Worm (Caenorhabditis elegans) whole organism, L1 larva: ENCODE measurements around the gene str-123.

Experiments
- F16B12.6 ChIP-seq: fragments of 150-350 bp; optimal IDR thresholded peaks from 2 replicates; lab custom pipeline; 2014; ENCODE audit warnings: missing biosample characterization, missing genetic modification characterization
- aly-2 ChIP-seq: fragments of 150-350 bp; optimal IDR thresholded peaks from 2 replicates; lab custom pipeline; 2014; ENCODE audit warnings: missing biosample characterization, missing genetic modification characterization
- blmp-1 ChIP-seq: fragments of 150-350 bp; optimal IDR thresholded peaks from 2 replicates; lab custom pipeline; 2014; ENCODE audit warnings: missing biosample characterization, missing genetic modification characterization
- ceh-63 ChIP-seq: fragments of 200-800 bp; sonication (Bioruptor generic); optimal IDR thresholded peaks from 2 replicates; lab custom pipeline; 2018; ENCODE audit warnings: mild to moderate bottlenecking, missing genetic modification characterization, missing compliant biosample characterization
- ceh-88 ChIP-seq: fragments of 200-800 bp; sonication (Bioruptor generic); IDR thresholded peaks from 2 replicates; pipeline ENCODE4 v1.3.6; 2022; ENCODE audit warnings: missing genetic modification characterization, missing compliant biosample characterization
- ces-1 ChIP-seq: fragments of 150-350 bp; optimal IDR thresholded peaks from 2 replicates; lab custom pipeline; 2014; ENCODE audit warnings: missing biosample characterization, missing genetic modification reagents, missing genetic modification characterization
- dsc-1 ChIP-seq: sonication (generic microtip); optimal IDR thresholded peaks from 2 replicates; lab custom pipeline; 2016; ENCODE audit warnings: mild to moderate bottlenecking, missing genetic modification characterization, missing compliant biosample characterization
- elt-2 ChIP-seq: sonication (generic microtip); optimal IDR thresholded peaks from 2 replicates; lab custom pipeline; 2016; ENCODE audit warnings: missing genetic modification characterization, mild to moderate bottlenecking, inconsistent platforms, missing compliant biosample characterization, missing genetic modification reagents
- elt-3 ChIP-seq, 6 experiments: fragments of 150-350 bp in 1 of 6; sonication (generic microtip); optimal IDR thresholded peaks; 2 replicates each; lab custom pipeline; 2017 to 2018; ENCODE audit warnings: missing biosample characterization in 6 of 6, missing genetic modification characterization in 6 of 6, inconsistent platforms in 1 of 6
- fkh-4 ChIP-seq: sonication (generic microtip); optimal IDR thresholded peaks from 2 replicates; lab custom pipeline; 2016; ENCODE audit warnings: missing compliant biosample characterization, missing genetic modification characterization, borderline replicate concordance
- hpl-2 ChIP-seq: fragments of 150-350 bp; optimal IDR thresholded peaks from 2 replicates; lab custom pipeline; 2014; ENCODE audit warnings: missing biosample characterization, missing genetic modification reagents, missing genetic modification characterization
- irx-1 ChIP-seq: sonication (generic microtip); optimal IDR thresholded peaks from 2 replicates; lab custom pipeline; 2016; ENCODE audit warnings: missing genetic modification characterization, missing compliant biosample characterization
- jun-1 ChIP-seq: fragments of 150-350 bp; optimal IDR thresholded peaks from 2 replicates; lab custom pipeline; 2014; ENCODE audit warnings: missing biosample characterization, missing genetic modification reagents, missing genetic modification characterization
- lin-14 ChIP-seq: fragments of 200-800 bp; sonication (Bioruptor generic); optimal IDR thresholded peaks from 2 replicates; lab custom pipeline; 2018; ENCODE audit warnings: mild to moderate bottlenecking, missing genetic modification characterization, moderate library complexity, missing compliant biosample characterization
- lin-35 ChIP-seq, 2 experiments: fragments of 150-350 bp; optimal IDR thresholded peaks; 2 replicates each; lab custom pipeline; 2014; ENCODE audit warnings: missing biosample characterization in 2 of 2, missing genetic modification characterization in 2 of 2, missing genetic modification reagents in 2 of 2
- mab-9 ChIP-seq: fragments of 200-800 bp; sonication (Bioruptor generic); IDR thresholded peaks from 2 replicates; pipeline ENCODE4 v1.3.6; 2022; ENCODE audit warnings: missing genetic modification reagents, missing genetic modification characterization, missing compliant biosample characterization
- mdl-1 ChIP-seq, 2 experiments: fragments of 150-350 bp; optimal IDR thresholded peaks; 2 replicates each; lab custom pipeline; 2014 to 2017; ENCODE audit warnings: missing biosample characterization in 2 of 2, missing genetic modification characterization in 2 of 2, inconsistent platforms in 1 of 2
- mef-2 ChIP-seq: fragments of 150-350 bp; optimal IDR thresholded peaks from 2 replicates; lab custom pipeline; 2014; ENCODE audit warnings: missing biosample characterization, missing genetic modification characterization
- mep-1 ChIP-seq: fragments of 150-350 bp; optimal IDR thresholded peaks from 2 replicates; lab custom pipeline; 2014; ENCODE audit warnings: missing biosample characterization, missing genetic modification characterization
- nhr-11 ChIP-seq: fragments of 150-350 bp; optimal IDR thresholded peaks from 2 replicates; lab custom pipeline; 2014; ENCODE audit warnings: missing biosample characterization, missing genetic modification characterization
- nhr-19 ChIP-seq: fragments of 200-800 bp; sonication (Bioruptor generic); conservative IDR thresholded peaks from 2 replicates; pipeline ENCODE4 v1.3.6; 2022; ENCODE audit warnings: missing genetic modification characterization, missing compliant biosample characterization
- nhr-20 ChIP-seq: sonication (generic microtip); optimal IDR thresholded peaks from 2 replicates; lab custom pipeline; 2016; ENCODE audit warnings: mild to moderate bottlenecking, missing genetic modification characterization, missing compliant biosample characterization
- nhr-237 ChIP-seq: fragments of 150-350 bp; optimal IDR thresholded peaks from 2 replicates; lab custom pipeline; 2014; ENCODE audit warnings: missing biosample characterization, missing genetic modification characterization
- nhr-28 ChIP-seq: fragments of 150-350 bp; optimal IDR thresholded peaks from 2 replicates; lab custom pipeline; 2014; ENCODE audit warnings: missing biosample characterization, missing genetic modification characterization
- nhr-47 ChIP-seq: sonication (generic microtip); optimal IDR thresholded peaks from 2 replicates; lab custom pipeline; 2016; ENCODE audit warnings: mild to moderate bottlenecking, missing genetic modification characterization, moderate library complexity, missing compliant biosample characterization
- nhr-84 ChIP-seq: sonication (generic microtip); optimal IDR thresholded peaks from 2 replicates; lab custom pipeline; 2017; ENCODE audit warnings: missing biosample characterization, missing genetic modification characterization
- nhr-85 ChIP-seq: sonication (generic microtip); peaks from one replicate; lab custom pipeline; 2016; ENCODE audit warnings: missing genetic modification characterization, inconsistent platforms, missing compliant biosample characterization
- nhr-90 ChIP-seq: sonication (generic microtip); optimal IDR thresholded peaks from 2 replicates; lab custom pipeline; 2016; ENCODE audit warnings: mild to moderate bottlenecking, missing genetic modification characterization, missing compliant biosample characterization; ENCODE audit not compliant: poor library complexity
- pag-3 ChIP-seq: sonication (generic microtip); optimal IDR thresholded peaks from 2 replicates; lab custom pipeline; 2017; ENCODE audit warnings: missing genetic modification characterization, mild to moderate bottlenecking, missing compliant biosample characterization, antibody characterized with exemption, borderline replicate concordance; ENCODE audit not compliant: insufficient read depth
- pax-3 ChIP-seq: fragments of 200-800 bp; sonication (Bioruptor generic); optimal IDR thresholded peaks from 2 replicates; lab custom pipeline; 2018; ENCODE audit warnings: mild to moderate bottlenecking, missing genetic modification characterization, moderate library complexity, missing compliant biosample characterization
- rnt-1 ChIP-seq: sonication (generic microtip); optimal IDR thresholded peaks from 2 replicates; lab custom pipeline; 2016; ENCODE audit warnings: mild to moderate bottlenecking, missing genetic modification characterization, moderate library complexity, missing compliant biosample characterization
- skn-1 ChIP-seq: fragments of 150-350 bp; optimal IDR thresholded peaks from 2 replicates; lab custom pipeline; 2014; ENCODE audit warnings: missing biosample characterization, missing genetic modification characterization
- snu-23 ChIP-seq: sonication (generic microtip); optimal IDR thresholded peaks from 2 replicates; lab custom pipeline; 2016; ENCODE audit warnings: missing genetic modification characterization, missing compliant biosample characterization
- sox-4 ChIP-seq: sonication (generic microtip); optimal IDR thresholded peaks from 2 replicates; lab custom pipeline; 2016; ENCODE audit warnings: missing genetic modification characterization, missing compliant biosample characterization
- sptf-1 ChIP-seq: fragments of 150-350 bp; optimal IDR thresholded peaks from 2 replicates; lab custom pipeline; 2014; ENCODE audit warnings: missing biosample characterization, missing genetic modification characterization
- sup-37 ChIP-seq: fragments of 200-800 bp; sonication (Bioruptor generic); optimal IDR thresholded peaks from 2 replicates; lab custom pipeline; 2018; ENCODE audit warnings: mild to moderate bottlenecking, missing genetic modification characterization, missing compliant biosample characterization
- tbx-2 ChIP-seq: sonication (generic microtip); optimal IDR thresholded peaks from 2 replicates; lab custom pipeline; 2016; ENCODE audit warnings: missing genetic modification characterization, missing compliant biosample characterization
- zip-4 ChIP-seq: fragments of 200-800 bp; sonication (Bioruptor generic); optimal IDR thresholded peaks from 2 replicates; lab custom pipeline; 2018; ENCODE audit warnings: mild to moderate bottlenecking, missing genetic modification characterization, moderate library complexity, missing compliant biosample characterization
- ztf-4 ChIP-seq: fragments of 150-350 bp; optimal IDR thresholded peaks from 2 replicates; lab custom pipeline; 2014; ENCODE audit warnings: missing biosample characterization, missing genetic modification characterization

str-123 gene

ce11 chrX:12792554-12792953 is 2.4 kb downstream of the str-123 start, which contains the start of gene abf-5:
Gene abf-5, plus strand, starts transcription at chrX:12792854.
- TF ChIP-seq mab-9 (GFP tag; lab: Robert Waterston, UW) (no peak), ceh-63 (GFP tag; lab: Kevin White, UChicago) (no peak), ztf-4 (tag; lab: Kevin White, UChicago) (no peak), nhr-237 (tag; lab: Kevin White, UChicago) (no peak), jun-1 (no peak), F16B12.6 (tag; lab: Kevin White, UChicago) (no peak), sptf-1 (tag; lab: Kevin White, UChicago) (no peak), nhr-20 (no peak), irx-1 (tag; lab: Kevin White, UChicago) (no peak), hpl-2 (GFP tag; lab: Kevin White, UChicago) (no peak), zip-4 (GFP tag; lab: Kevin White, UChicago) (no peak), pag-3 (tag; lab: Kevin White, UChicago) (no peak), elt-2 (tag; lab: Kevin White, UChicago) (no peak), ceh-88 (GFP tag; lab: Robert Waterston, UW) (no peak), sup-37 (GFP tag; lab: Kevin White, UChicago) (no peak)

- TF ChIP-seq nhr-84 (tag; lab: Kevin White, UChicago) = no peak
- TF ChIP-seq blmp-1 (tag; lab: Kevin White, UChicago) = peak; percentile 17
- TF ChIP-seq nhr-85 (tag; lab: Kevin White, UChicago) = peak; percentile 48
- TF ChIP-seq elt-3 (tag; optimal IDR thresholded peaks at IDR 0.05; lab: Kevin White, UChicago) = peak in 1 of 6 experiments; percentile 58
These were observed 2.9 kb downstream of the str-123 start for ce11 chrX:12793075-12793474.

- TF ChIP-seq lin-14 (peak; percentile 23), aly-2 (tag; lab: Kevin White, UChicago) (no peak)
These were observed 3.7 kb downstream of the str-123 start, which contains the start of gene abf-6 for ce11 chrX:12793796-12794195. Gene abf-6, plus strand, starts transcription at chrX:12794118.

ce11 chrX:12799831-12800230 is 9.7 kb downstream of the str-123 start:
- no peak for TF ChIP-seq snu-23
- TF ChIP-seq, all 84 proteins: peak for 0

- TF ChIP-seq pag-3 (tag; lab: Kevin White, UChicago) (no peak), elt-2 (tag; lab: Kevin White, UChicago) (peak; percentile 27)
These were observed 16.8 kb downstream of the str-123 start for ce11 chrX:12806926-12807325.

- no peak for TF ChIP-seq ceh-63 (GFP tag; lab: Kevin White, UChicago)
- no peak for TF ChIP-seq mef-2 (tag; lab: Kevin White, UChicago)
- TF ChIP-seq ztf-4 (tag; lab: Kevin White, UChicago) = no peak
- no peak for TF ChIP-seq sox-4 (tag; lab: Kevin White, UChicago)
- TF ChIP-seq mdl-1 (tag; optimal IDR thresholded peaks at IDR 0.05; lab: Kevin White, UChicago) = peak in 1 of 2 experiments; percentile 11
- TF ChIP-seq nhr-19 (GFP tag; lab: Robert Waterston, UW) = peak; percentile 28; the same call in 1 of the 2 replicates
- peak in 1 of 6 experiments; percentile 87 for TF ChIP-seq elt-3 (tag; optimal IDR thresholded peaks at IDR 0.05; lab: Kevin White, UChicago)
- peak; percentile 6 for TF ChIP-seq skn-1 (tag; lab: Kevin White, UChicago)
- no peak for TF ChIP-seq mep-1
- peak; percentile 66 for TF ChIP-seq nhr-85 (tag; lab: Kevin White, UChicago)
- TF ChIP-seq fkh-4 (tag; lab: Kevin White, UChicago) = no peak
- peak; percentile 81 for TF ChIP-seq blmp-1 (tag; lab: Kevin White, UChicago)
- no peak for TF ChIP-seq rnt-1 (tag; lab: Kevin White, UChicago)
- TF ChIP-seq snu-23 = no peak
- no peak for TF ChIP-seq nhr-47 (tag; lab: Kevin White, UChicago)
- no peak for TF ChIP-seq ces-1 (GFP tag; lab: Kevin White, UChicago)
- TF ChIP-seq nhr-28 (tag; lab: Kevin White, UChicago) = no peak
- no peak for TF ChIP-seq nhr-11 (tag; lab: Kevin White, UChicago)
- no peak for TF ChIP-seq nhr-90 (tag; lab: Kevin White, UChicago)
- TF ChIP-seq pax-3 = no peak
- peak in 1 of 2 experiments; percentile 50 for TF ChIP-seq lin-35 (GFP tag; optimal IDR thresholded peaks at IDR 0.05; lab: Kevin White, UChicago)
- no peak for TF ChIP-seq zip-4 (GFP tag; lab: Kevin White, UChicago)
- no peak for TF ChIP-seq tbx-2
- TF ChIP-seq dsc-1 (tag; lab: Kevin White, UChicago) = peak; percentile 10
These were observed 18.2 kb downstream of the str-123 start, which contains the start of gene nhr-27 for ce11 chrX:12808085-12808922. Gene nhr-27, minus strand, starts transcription at chrX:12808318.
